Worm (Caenorhabditis elegans): ENCODE results near the gene K01A6.6.

Gene K01A6.6

DNA sequence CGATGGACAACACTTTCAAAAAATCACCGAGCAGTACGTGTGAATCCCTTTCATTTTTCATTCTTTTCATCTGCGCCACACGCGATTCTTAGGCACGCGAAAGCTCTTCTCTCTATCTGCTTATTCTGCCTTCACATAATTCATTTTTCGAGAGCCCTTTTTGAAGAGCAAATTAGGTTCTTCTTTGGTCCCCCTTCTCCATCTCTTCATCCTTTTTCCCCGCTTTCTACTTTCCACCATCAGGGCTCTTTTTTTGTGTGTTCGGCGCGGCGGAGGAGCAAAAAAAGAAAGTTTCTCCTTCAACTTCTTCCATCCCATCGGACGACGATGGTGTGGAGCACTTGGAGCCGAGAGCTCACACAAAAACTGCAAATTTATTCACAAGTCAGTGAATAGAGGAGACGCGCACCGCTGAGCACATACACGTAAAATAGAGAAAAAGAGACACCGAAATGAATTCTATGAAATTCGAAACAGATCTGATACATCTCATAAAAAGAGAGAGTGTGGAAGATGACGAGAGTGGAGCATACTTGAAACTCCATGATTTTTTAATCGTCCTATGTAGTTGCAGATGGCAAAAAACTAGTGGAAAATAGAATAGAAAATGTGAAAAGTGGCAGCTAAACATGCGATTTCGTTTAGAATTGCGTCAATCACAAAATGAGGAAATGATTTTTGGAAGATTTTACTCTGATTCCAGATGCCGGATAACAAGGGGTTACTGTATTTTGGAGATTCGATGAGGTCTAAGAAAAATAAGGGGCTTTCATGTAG lies 50.1 kb downstream of the K01A6.6 start:
- TF ChIP-seq nhr-23 (tag; optimal IDR thresholded peaks at IDR 0.05) = no peak
- no peak for TF ChIP-seq crh-2 (tag; optimal IDR thresholded peaks at IDR 0.05)
- TF ChIP-seq lsy-2 (tag; optimal IDR thresholded peaks at IDR 0.05) = peak in 1 of 2 experiments; percentile 8
- TF ChIP-seq unc-55 (GFP tag; optimal IDR thresholded peaks at IDR 0.05) = peak; percentile 73
- no peak for TF ChIP-seq nhr-77 (tag; optimal IDR thresholded peaks at IDR 0.05)
- no peak for TF ChIP-seq unc-39 (tag; optimal IDR thresholded peaks at IDR 0.05)

DNA sequence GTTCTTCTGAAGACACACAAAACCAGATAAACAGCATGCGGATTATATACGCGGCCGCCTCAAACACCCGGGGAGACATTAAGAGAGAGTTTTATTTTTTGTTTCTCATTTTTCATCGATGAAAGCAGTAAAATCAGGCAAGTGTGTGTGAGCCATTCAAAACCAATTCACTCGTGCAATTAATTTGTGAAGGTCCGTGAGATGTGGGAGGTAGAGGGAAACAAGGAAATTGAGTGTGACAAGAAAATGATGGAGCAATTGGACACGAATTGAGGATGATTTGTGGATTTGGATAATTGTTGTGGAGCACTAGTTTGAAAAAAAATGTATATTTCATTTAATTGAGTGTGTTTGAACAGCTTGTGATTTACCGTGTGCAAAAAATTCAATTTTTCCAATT lies 52.7 kb downstream of the K01A6.6 start:
- TF ChIP-seq elt-3 (tag; optimal IDR thresholded peaks at IDR 0.05) (no peak), ztf-11 (tag; optimal IDR thresholded peaks at IDR 0.05) (no peak), nhr-77 (tag; optimal IDR thresholded peaks at IDR 0.05) (no peak), C34F6.9 (tag; optimal IDR thresholded peaks at IDR 0.05) (no peak), lin-39 (tag; optimal IDR thresholded peaks at IDR 0.05) (no peak), Y55F3AM.14 (GFP tag; optimal IDR thresholded peaks at IDR 0.05) (no peak), skn-1 (tag; optimal IDR thresholded peaks at IDR 0.05) (no peak), ZK546.5 (tag; optimal IDR thresholded peaks at IDR 0.05) (no peak), lsy-2 (tag; optimal IDR thresholded peaks at IDR 0.05) (no peak), alr-1 (tag; optimal IDR thresholded peaks at IDR 0.05) (no peak), ztf-4 (tag; optimal IDR thresholded peaks at IDR 0.05) (no peak), nhr-12 (tag; optimal IDR thresholded peaks at IDR 0.05) (no peak)

DNA sequence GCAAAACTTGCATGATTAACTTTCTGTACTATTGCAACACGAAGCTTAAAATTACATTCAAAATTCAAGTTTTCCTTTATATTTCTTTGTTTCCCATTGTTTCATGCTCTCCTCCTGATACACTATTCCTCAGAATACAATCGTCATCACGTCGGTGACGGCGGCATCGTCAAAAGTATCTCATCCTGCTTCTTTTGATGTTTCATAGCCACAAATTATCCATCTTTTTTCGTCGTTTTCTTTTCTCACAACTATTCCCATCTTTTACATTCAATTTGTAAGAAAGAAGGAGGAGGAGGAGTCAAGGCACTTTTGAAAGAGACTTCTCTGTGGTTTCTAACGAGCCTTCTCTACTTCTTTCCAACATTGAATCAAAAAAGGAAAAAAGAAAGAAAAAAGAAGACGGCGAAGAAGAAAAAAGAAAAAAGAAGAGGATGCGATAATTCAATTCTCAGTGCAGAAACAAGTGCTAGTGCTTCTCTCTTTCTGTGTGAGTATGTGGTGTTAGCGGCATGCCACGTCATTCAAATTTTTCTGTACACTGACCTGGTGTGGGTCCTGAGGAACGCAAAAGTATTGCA lies 53.3 kb downstream of the K01A6.6 start:
- no peak for TF ChIP-seq ztf-11 (tag; optimal IDR thresholded peaks at IDR 0.05)
- peak; percentile 54 for TF ChIP-seq C34F6.9 (tag; optimal IDR thresholded peaks at IDR 0.05)
- no peak for TF ChIP-seq gmeb-1 (tag; optimal IDR thresholded peaks at IDR 0.05)
- TF ChIP-seq lin-11 (tag; optimal IDR thresholded peaks at IDR 0.05) = no peak
- no peak for TF ChIP-seq sma-3 (GFP tag; optimal IDR thresholded peaks at IDR 0.05)
- TF ChIP-seq crh-2 (tag; optimal IDR thresholded peaks at IDR 0.05) = peak; percentile 69
- TF ChIP-seq lsy-2 (tag; optimal IDR thresholded peaks at IDR 0.05) = peak in 1 of 2 experiments; percentile 31
- no peak for TF ChIP-seq fos-1 (tag; optimal IDR thresholded peaks at IDR 0.05)
- TF ChIP-seq mab-5 (tag; optimal IDR thresholded peaks at IDR 0.05) = no peak
- no peak for TF ChIP-seq blmp-1 (tag; optimal IDR thresholded peaks at IDR 0.05; ENCODE audit: insufficient read depth)
- no peak for TF ChIP-seq ceh-82 (tag; optimal IDR thresholded peaks at IDR 0.05)
- no peak for TF ChIP-seq ztf-4 (tag; optimal IDR thresholded peaks at IDR 0.05)
- TF ChIP-seq alr-1 (tag; optimal IDR thresholded peaks at IDR 0.05) = no peak
- peak; percentile 78 for TF ChIP-seq unc-55 (GFP tag; optimal IDR thresholded peaks at IDR 0.05)
- TF ChIP-seq lin-13 (GFP tag; optimal IDR thresholded peaks at IDR 0.05) = no peak
- no peak for TF ChIP-seq nhr-237 (tag; optimal IDR thresholded peaks at IDR 0.05)
- TF ChIP-seq unc-62 (GFP tag; optimal IDR thresholded peaks at IDR 0.05) = no peak
- TF ChIP-seq nhr-11 (tag; optimal IDR thresholded peaks at IDR 0.05) = no peak
- no peak for TF ChIP-seq ceh-16 (tag; optimal IDR thresholded peaks at IDR 0.05)
- no peak for TF ChIP-seq ZK546.5 (tag; optimal IDR thresholded peaks at IDR 0.05)
- peak; percentile 23 for TF ChIP-seq sem-4 (tag; optimal IDR thresholded peaks at IDR 0.05)
- no peak for TF ChIP-seq snpc-4 (tag; optimal IDR thresholded peaks at IDR 0.05)
- no peak for TF ChIP-seq nhr-6 (tag; optimal IDR thresholded peaks at IDR 0.05)
- no peak for TF ChIP-seq nhr-10 (tag; optimal IDR thresholded peaks at IDR 0.05)
- TF ChIP-seq ama-1 (optimal IDR thresholded peaks at IDR 0.05) = no peak
- no peak for TF ChIP-seq mdl-1 (tag; optimal IDR thresholded peaks at IDR 0.05)
- TF ChIP-seq egl-27 (tag; optimal IDR thresholded peaks at IDR 0.05) = peak; percentile 26

Measured in whole organism, L2 larva.